Fruit fly (Drosophila melanogaster) whole organism, embryonic: ENCODE data around the gene RhoGAP19D.

Experiments used
- CG10462 ChIP-seq: fragments of 200-800 bp; sonication (Bioruptor generic); optimal IDR thresholded peaks from 2 replicates; lab custom pipeline; 2016; ENCODE audit warnings: missing biosample characterization, missing genetic modification characterization
- CG11085 ChIP-seq: fragments of 200-800 bp; sonication (Bioruptor generic); IDR thresholded peaks from 2 replicates; pipeline ENCODE4 v1.3.6; 2022; ENCODE audit warnings: missing biosample characterization, missing genetic modification characterization
- CG12942 ChIP-seq: fragments of 200-800 bp; sonication (Bioruptor generic); optimal IDR thresholded peaks from 3 replicates; lab custom pipeline; 2016; ENCODE audit warnings: missing biosample characterization, missing genetic modification characterization
- CG14050 ChIP-seq: fragments of 200-800 bp; sonication (Bioruptor generic); IDR thresholded peaks from 3 replicates; pipeline ENCODE4 v1.3.6; 2022; ENCODE audit warnings: missing biosample characterization, missing genetic modification characterization
- CG15696 ChIP-seq: fragments of 200-800 bp; sonication (Bioruptor generic); optimal IDR thresholded peaks from 2 replicates; lab custom pipeline; 2019; ENCODE audit warnings: missing biosample characterization, mild to moderate bottlenecking, missing genetic modification characterization, moderate library complexity
- CG16779 ChIP-seq: fragments of 200-800 bp; sonication (Bioruptor generic); IDR thresholded peaks from 2 replicates; pipeline ENCODE4 v1.3.6; 2022; ENCODE audit warnings: missing biosample characterization, missing genetic modification characterization
- CG17912 ChIP-seq: fragments of 200-800 bp; sonication (Bioruptor generic); optimal IDR thresholded peaks from 2 replicates; lab custom pipeline; 2018; ENCODE audit warnings: missing biosample characterization, mild to moderate bottlenecking, missing genetic modification characterization
- CG18262 ChIP-seq: fragments of 200-800 bp; optimal IDR thresholded peaks from 3 replicates; lab custom pipeline; 2019; ENCODE audit warnings: missing biosample characterization, mild to moderate bottlenecking, missing genetic modification characterization, moderate library complexity
- CG18619 ChIP-seq: fragments of 200-800 bp; sonication (Bioruptor generic); optimal IDR thresholded peaks from 3 replicates; lab custom pipeline; 2017; ENCODE audit warnings: missing biosample characterization, mild to moderate bottlenecking, missing genetic modification characterization
- CG2129 ChIP-seq: fragments of 200-800 bp; sonication (Bioruptor generic); IDR thresholded peaks from 2 replicates; pipeline ENCODE4 v1.3.6; 2022; ENCODE audit warnings: missing biosample characterization, missing genetic modification characterization; ENCODE audit not compliant: partially characterized antibody
- CG2199 ChIP-seq: fragments of 200-800 bp; sonication (Bioruptor generic); IDR thresholded peaks from 3 replicates; pipeline ENCODE4 v1.3.6; 2022; ENCODE audit warnings: missing biosample characterization, missing genetic modification characterization
- CG32772 ChIP-seq: fragments of 200-800 bp; sonication (Bioruptor generic); IDR thresholded peaks from 2 replicates; pipeline ENCODE4 v1.3.6; 2022; ENCODE audit warnings: missing biosample characterization, missing genetic modification characterization
- CG43689 ChIP-seq: fragments of 200-800 bp; sonication (Bioruptor generic); IDR thresholded peaks from 2 replicates; pipeline ENCODE4 v1.3.6; 2022; ENCODE audit warnings: missing biosample characterization, missing genetic modification characterization
- CG6272 ChIP-seq: fragments of 200-800 bp; sonication (Bioruptor generic); IDR thresholded peaks from 2 replicates; pipeline ENCODE4 v1.3.6; 2022; ENCODE audit warnings: missing biosample characterization, missing genetic modification characterization
- CG6654 ChIP-seq: fragments of 200-800 bp; sonication (Bioruptor generic); optimal IDR thresholded peaks from 2 replicates; lab custom pipeline; 2017; ENCODE audit warnings: missing biosample characterization, mild to moderate bottlenecking, missing genetic modification characterization
- CG8924 ChIP-seq: fragments of 200-800 bp; optimal IDR thresholded peaks from 3 replicates; lab custom pipeline; 2019; ENCODE audit warnings: missing biosample characterization, mild to moderate bottlenecking, missing genetic modification characterization, moderate library complexity
- CG9437 ChIP-seq: fragments of 200-800 bp; sonication (Bioruptor generic); optimal IDR thresholded peaks from 2 replicates; lab custom pipeline; 2018; ENCODE audit warnings: missing biosample characterization, mild to moderate bottlenecking, missing genetic modification characterization
- Chrac-16 ChIP-seq: fragments of 200-800 bp; sonication (Bioruptor generic); optimal IDR thresholded peaks from 3 replicates; lab custom pipeline; 2016; ENCODE audit warnings: missing biosample characterization, missing genetic modification characterization
- Dp ChIP-seq: fragments of 200-800 bp; sonication (Bioruptor generic); optimal IDR thresholded peaks from 2 replicates; lab custom pipeline; 2018; ENCODE audit warnings: missing biosample characterization, mild to moderate bottlenecking, missing genetic modification characterization, moderate library complexity
- E2f1 ChIP-seq: fragments of 200-800 bp; sonication (Bioruptor generic); IDR thresholded peaks from 2 replicates; pipeline ENCODE4 v1.3.6; 2022; ENCODE audit warnings: missing biosample characterization, missing genetic modification characterization
- Ets65A ChIP-seq: fragments of 200-800 bp; sonication (Bioruptor generic); peaks from one replicate; lab custom pipeline; 2016; ENCODE audit warnings: missing biosample characterization, missing genetic modification characterization
- H15 ChIP-seq: fragments of 200-800 bp; sonication (Bioruptor generic); IDR thresholded peaks from 3 replicates; pipeline ENCODE4 v1.3.6; 2022; ENCODE audit warnings: missing biosample characterization, missing genetic modification characterization
- HLH4C ChIP-seq: fragments of 200-800 bp; sonication (Bioruptor generic); IDR thresholded peaks from 3 replicates; pipeline ENCODE4 v1.3.6; 2022; ENCODE audit warnings: missing biosample characterization, missing genetic modification characterization; ENCODE audit not compliant: partially characterized antibody
- Hey ChIP-seq: fragments of 200-800 bp; sonication (Bioruptor generic); optimal IDR thresholded peaks from 3 replicates; lab custom pipeline; 2018; ENCODE audit warnings: missing biosample characterization, mild to moderate bottlenecking, missing genetic modification characterization
- MBD-R2 ChIP-seq: fragments of 200-800 bp; sonication (Bioruptor generic); IDR thresholded peaks from 2 replicates; pipeline ENCODE4 v1.3.6; 2022; ENCODE audit warnings: missing biosample characterization, missing genetic modification characterization
- MTF-1 ChIP-seq: fragments of 200-800 bp; sonication (Bioruptor generic); optimal IDR thresholded peaks from 2 replicates; lab custom pipeline; 2018; ENCODE audit warnings: missing biosample characterization, mild to moderate bottlenecking, missing genetic modification characterization, borderline replicate concordance
- NK7.1 ChIP-seq: fragments of 200-800 bp; sonication (Bioruptor generic); optimal IDR thresholded peaks from 3 replicates; lab custom pipeline; 2016; ENCODE audit warnings: missing biosample characterization, missing genetic modification characterization
- Opbp ChIP-seq: fragments of 200-800 bp; sonication (Bioruptor generic); IDR thresholded peaks from 3 replicates; pipeline ENCODE4 v1.3.6; 2022; ENCODE audit warnings: missing biosample characterization, missing genetic modification characterization; ENCODE audit not compliant: partially characterized antibody
- Usf ChIP-seq: fragments of 200-800 bp; sonication (Bioruptor generic); optimal IDR thresholded peaks from 2 replicates; lab custom pipeline; 2017; ENCODE audit warnings: missing genotype, missing biosample characterization, missing genetic modification characterization
- amos ChIP-seq: fragments of 200-800 bp; sonication (Bioruptor generic); IDR thresholded peaks from 2 replicates; pipeline ENCODE4 v1.3.6; 2022; ENCODE audit warnings: missing biosample characterization, missing genetic modification characterization; ENCODE audit not compliant: partially characterized antibody
- bcd ChIP-seq: fragments of 200-800 bp; sonication (Bioruptor generic); optimal IDR thresholded peaks from 2 replicates; lab custom pipeline; 2017; ENCODE audit warnings: missing biosample characterization, mild to moderate bottlenecking, missing genetic modification characterization
- dmrt11E ChIP-seq: fragments of 200-800 bp; sonication (Bioruptor generic); optimal IDR thresholded peaks from 3 replicates; lab custom pipeline; 2018; ENCODE audit warnings: missing biosample characterization, mild to moderate bottlenecking, missing genetic modification characterization, moderate library complexity
- gce ChIP-seq: fragments of 200-800 bp; sonication (Bioruptor generic); IDR thresholded peaks from 3 replicates; pipeline ENCODE4 v1.3.6; 2022; ENCODE audit warnings: missing biosample characterization, missing genetic modification characterization
- grau ChIP-seq: fragments of 200-800 bp; optimal IDR thresholded peaks from 3 replicates; lab custom pipeline; 2019; ENCODE audit warnings: missing biosample characterization, mild to moderate bottlenecking, missing genetic modification characterization, moderate library complexity
- gro ChIP-seq: fragments of 200-800 bp; sonication (Bioruptor generic); optimal IDR thresholded peaks from 2 replicates; lab custom pipeline; 2016; ENCODE audit warnings: missing biosample characterization, missing genetic modification characterization
- hb ChIP-seq: fragments of 200-800 bp; sonication (Bioruptor generic); IDR thresholded peaks from 3 replicates; pipeline ENCODE4 v1.3.6; 2022; ENCODE audit warnings: missing biosample characterization, missing genetic modification characterization; ENCODE audit not compliant: partially characterized antibody
- lmd ChIP-seq: fragments of 200-800 bp; sonication (Bioruptor generic); IDR thresholded peaks from 2 replicates; pipeline ENCODE4 v1.3.6; 2022; ENCODE audit warnings: missing biosample characterization, missing genetic modification characterization
- odd ChIP-seq: fragments of 200-800 bp; sonication (Bioruptor generic); optimal IDR thresholded peaks from 2 replicates; lab custom pipeline; 2017; ENCODE audit warnings: missing biosample characterization, mild to moderate bottlenecking, missing genetic modification characterization
- pan ChIP-seq, 4 experiments: fragments of >200 bp in 3 of 4; fragments of 200-800 bp in 1 of 4; sonication (Bioruptor generic) in 1 of 4; optimal IDR thresholded peaks in 3 of 4; IDR thresholded peaks in 1 of 4; 2 replicates each; pipeline versions ENCODE4 v1.3.6 to Lab custom; 2017 to 2022; ENCODE audit warnings: missing biosample characterization in 2 of 4, missing genetic modification characterization in 2 of 4, mixed read lengths in 1 of 4
- sima ChIP-seq: fragments of 200-800 bp; sonication (Bioruptor generic); optimal IDR thresholded peaks from 2 replicates; lab custom pipeline; 2016; ENCODE audit warnings: missing biosample characterization, missing genetic modification characterization
- slp2 ChIP-seq: fragments of 200-800 bp; sonication (Bioruptor generic); optimal IDR thresholded peaks from 2 replicates; lab custom pipeline; 2016; ENCODE audit warnings: missing biosample characterization, missing genetic modification characterization
- sna ChIP-seq: fragments of 200-800 bp; sonication (Bioruptor generic); IDR thresholded peaks from 2 replicates; pipeline ENCODE4 v1.3.6; 2022; ENCODE audit warnings: missing biosample characterization, missing genetic modification characterization; ENCODE audit not compliant: partially characterized antibody
- ssp ChIP-seq: fragments of 200-800 bp; sonication (Bioruptor generic); IDR thresholded peaks from 2 replicates; pipeline ENCODE4 v1.3.6; 2022; ENCODE audit warnings: missing biosample characterization, missing genetic modification characterization
- zfh2 ChIP-seq: fragments of 200-800 bp; sonication (Bioruptor generic); optimal IDR thresholded peaks from 2 replicates; lab custom pipeline; 2016; ENCODE audit warnings: missing biosample characterization, missing genetic modification characterization

RhoGAP19D gene

DNA sequence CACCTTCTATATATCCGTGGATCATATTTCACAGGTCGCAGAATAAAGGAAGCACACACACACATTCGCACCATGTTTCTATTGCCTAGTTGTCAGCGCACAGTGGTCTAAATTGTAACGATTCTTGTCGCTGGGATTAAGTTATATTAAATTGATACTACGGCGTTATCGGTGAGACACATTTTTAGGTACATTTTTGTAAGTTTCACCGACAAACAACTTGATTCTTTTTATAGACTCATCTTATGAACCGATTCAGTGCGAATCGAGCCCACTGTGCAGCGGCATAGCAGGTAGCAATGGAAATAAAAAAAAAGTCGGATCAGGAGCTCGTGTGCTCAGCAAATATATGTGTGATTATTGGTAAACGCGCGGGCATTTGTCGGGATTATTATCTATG is 30.1 kb downstream of the RhoGAP19D start (continued):
- peak; percentile 71 for TF ChIP-seq slp2 (GFP tag; lab: Kevin White, UChicago)
- TF ChIP-seq CG14050 (GFP tag; lab: Robert Waterston, UW), result peak; percentile 53
- TF ChIP-seq CG11085 (GFP tag; lab: Robert Waterston, UW), result no peak
- TF ChIP-seq CG18262 (tag; lab: Kevin White, UChicago), result no peak
- peak; percentile 52 for TF ChIP-seq CG10462
- no peak for TF ChIP-seq pan (optimal IDR thresholded peaks at IDR 0.05; lab: Kevin White, UChicago)
- peak in 1 of 2 experiments; percentile 75 for TF ChIP-seq pan (GFP tag; optimal IDR thresholded peaks at IDR 0.05 in 1 of 2, IDR thresholded peaks at IDR 0.05 in 1 of 2)
- no peak for TF ChIP-seq sima (GFP tag; lab: Kevin White, UChicago)
- TF ChIP-seq lmd (GFP tag; lab: Robert Waterston, UW), result peak; percentile 67
- TF ChIP-seq ssp (GFP tag; lab: Robert Waterston, UW), result 0 out of 2 replicates have a peak, but pooled peaks have one; percentile 32
- no peak for TF ChIP-seq Dp
- 0 out of 2 replicates have a peak, but pooled peaks have one; percentile 33 for TF ChIP-seq CG32772 (GFP tag; lab: Robert Waterston, UW)
- TF ChIP-seq Usf, result peak; percentile 16
- peak; percentile 63 for TF ChIP-seq CG12942
- TF ChIP-seq MBD-R2 (GFP tag; lab: Robert Waterston, UW), result peak; percentile 31; the same call in 1 of the 2 replicates
- peak; percentile 51; the same call in 1 of the 3 replicates for TF ChIP-seq H15
- peak; percentile 54 for TF ChIP-seq CG9437 (GFP tag; lab: Kevin White, UChicago)
- no peak for TF ChIP-seq hb
- peak; percentile 25 for TF ChIP-seq odd (GFP tag; lab: Kevin White, UChicago)
- no peak for TF ChIP-seq HLH4C
- TF ChIP-seq CG18619, result peak; percentile 33
- TF ChIP-seq NK7.1, result peak; percentile 51
- peak; percentile 71 for TF ChIP-seq gro (GFP tag; lab: Kevin White, UChicago)
- peak; percentile 75 for TF ChIP-seq dmrt11E (tag; lab: Kevin White, UChicago)
- TF ChIP-seq CG2199 (GFP tag; lab: Robert Waterston, UW), result peak; percentile 54; the same call in 1 of the 3 replicates
- peak; percentile 67 for TF ChIP-seq CG8924 (tag; lab: Kevin White, UChicago)
- peak; percentile 35 for TF ChIP-seq CG15696
- TF ChIP-seq gce (GFP tag; lab: Robert Waterston, UW), result 0 out of 3 replicates have a peak, but pooled peaks have one; percentile 55
- no peak for TF ChIP-seq CG17912
- peak; percentile 65 for TF ChIP-seq E2f1 (GFP tag; lab: Robert Waterston, UW)
- no peak for TF ChIP-seq CG6272
- peak; percentile 66 for TF ChIP-seq bcd
- peak; percentile 77 for TF ChIP-seq zfh2 (GFP tag; lab: Kevin White, UChicago)
- TF ChIP-seq CG6654, result peak; percentile 45
- no peak for TF ChIP-seq CG2129 (GFP tag; lab: Robert Waterston, UW)
- TF ChIP-seq grau (tag; lab: Kevin White, UChicago), result peak; percentile 71
- TF ChIP-seq Chrac-16 (GFP tag; lab: Kevin White, UChicago), result peak; percentile 80
- TF ChIP-seq Hey (tag; lab: Kevin White, UChicago), result no peak
- peak; percentile 20; the same call in 1 of the 2 replicates for TF ChIP-seq CG43689 (GFP tag; lab: Robert Waterston, UW)
- peak; percentile 20 for TF ChIP-seq MTF-1
- no peak for TF ChIP-seq amos (GFP tag; lab: Robert Waterston, UW)
- TF ChIP-seq sna (GFP tag; lab: Robert Waterston, UW), result no peak
- no peak for TF ChIP-seq CG16779
- TF ChIP-seq Ets65A (GFP tag; lab: Kevin White, UChicago), result peak; percentile 92
- no peak for TF ChIP-seq Opbp (GFP tag; lab: Robert Waterston, UW)
